Worm (Caenorhabditis elegans) whole organism, late embryonic: Measurements from ENCODE around the gene R08C7.4.

Experiments used
- Y22D7AL.16 ChIP-seq: sonication (generic microtip); optimal IDR thresholded peaks from 2 replicates; lab custom pipeline; 2016; ENCODE audit warnings: missing genetic modification characterization, missing compliant biosample characterization
- ceh-14 ChIP-seq: sonication (generic microtip); optimal IDR thresholded peaks from 2 replicates; lab custom pipeline; 2016; ENCODE audit warnings: missing genotype, missing genetic modification characterization, missing compliant biosample characterization
- elt-2 ChIP-seq: sonication (generic microtip); optimal IDR thresholded peaks from 2 replicates; lab custom pipeline; 2016; ENCODE audit warnings: missing genetic modification reagents, missing genetic modification characterization, missing compliant biosample characterization
- hlh-6 ChIP-seq: sonication (generic microtip); optimal IDR thresholded peaks from 2 replicates; lab custom pipeline; 2016; ENCODE audit warnings: missing genotype, missing genetic modification characterization, missing compliant biosample characterization
- pha-4 ChIP-seq: fragments of 150-350 bp; optimal IDR thresholded peaks from 2 replicates; lab custom pipeline; 2018; ENCODE audit warnings: missing biosample characterization, missing genetic modification reagents, missing genetic modification characterization
- unc-42 ChIP-seq: sonication (generic microtip); optimal IDR thresholded peaks from 2 replicates; lab custom pipeline; 2016; ENCODE audit warnings: missing genotype, missing genetic modification characterization, missing compliant biosample characterization

DNA sequence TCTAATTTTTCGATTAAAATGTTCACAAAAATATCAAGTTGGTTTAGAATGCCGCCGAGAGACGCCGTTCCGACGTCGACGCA is 12.3 kb downstream of the R08C7.4 start, which contains the start of gene chat-1:
- TF ChIP-seq hlh-6 (tag; lab: Kevin White, UChicago) (no peak), unc-42 (tag; lab: Kevin White, UChicago) (no peak), elt-2 (tag; lab: Kevin White, UChicago) (no peak), ceh-14 (no peak), Y22D7AL.16 (tag; lab: Kevin White, UChicago) (no peak), pha-4 (tag; lab: Kevin White, UChicago) (no peak)
